Fruit fly (Drosophila melanogaster): ENCODE data around the gene CG14322.

Gene CG14322

DNA sequence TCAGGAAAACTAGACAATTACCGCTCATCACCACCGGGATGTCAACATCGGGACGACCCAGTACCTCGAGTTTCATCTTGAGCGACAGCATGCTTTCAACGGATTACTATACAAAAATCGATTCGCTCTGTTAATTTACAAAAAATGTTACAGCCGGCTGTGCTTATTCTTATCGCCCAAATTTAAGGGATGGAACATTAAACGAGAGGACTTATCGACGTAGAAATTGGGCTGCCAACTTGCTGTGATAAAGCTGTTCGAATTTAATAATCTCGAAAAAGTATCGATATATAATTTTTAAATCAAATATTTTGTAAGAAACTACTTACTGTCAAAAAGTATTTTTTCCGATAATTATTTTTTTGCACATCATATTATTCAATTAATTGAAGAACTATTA is 39.4 kb downstream of the CG14322 start, which contains the start of gene CG31249 (continued):
- TF ChIP-seq HLH4C (GFP tag; IDR thresholded peaks at IDR 0.05; ENCODE audit: partially characterized antibody) = peak; percentile 69
- no peak for TF ChIP-seq CG18619 (GFP tag; optimal IDR thresholded peaks at IDR 0.05)
- no peak for TF ChIP-seq Nf-YB (GFP tag; optimal IDR thresholded peaks at IDR 0.05)
- TF ChIP-seq gfzf (GFP tag; optimal IDR thresholded peaks at IDR 0.05) = peak; percentile 18
- no peak for TF ChIP-seq pros (GFP tag; optimal IDR thresholded peaks at IDR 0.05)
- TF ChIP-seq sna (GFP tag; IDR thresholded peaks at IDR 0.05; ENCODE audit: partially characterized antibody) = peak; percentile 74; the same call in 1 of the 2 replicates
- no peak for TF ChIP-seq nau (GFP tag; optimal IDR thresholded peaks at IDR 0.05)
- peak; percentile 21 for TF ChIP-seq zf30C (GFP tag; optimal IDR thresholded peaks at IDR 0.05)
- peak in 1 of 2 experiments; percentile 37 for TF ChIP-seq dpn (GFP tag; optimal IDR thresholded peaks at IDR 0.05)
- peak; percentile 86 for TF ChIP-seq Dll (GFP tag; IDR thresholded peaks at IDR 0.05; ENCODE audit: partially characterized antibody)
- TF ChIP-seq CG10959 (GFP tag; IDR thresholded peaks at IDR 0.05) = no peak
- no peak for TF ChIP-seq CG9876 (GFP tag; optimal IDR thresholded peaks at IDR 0.05)
- no peak for TF ChIP-seq CG7745 (tag; optimal IDR thresholded peaks at IDR 0.05)
- TF ChIP-seq lola (GFP tag; optimal IDR thresholded peaks at IDR 0.05) = peak in 1 of 3 experiments; percentile 9
- no peak for TF ChIP-seq D19B (GFP tag; optimal IDR thresholded peaks at IDR 0.05)
- peak; percentile 69 for TF ChIP-seq Sry-δ (GFP tag; optimal IDR thresholded peaks at IDR 0.05)
- no peak for TF ChIP-seq Poxn (GFP tag; IDR thresholded peaks at IDR 0.05)
- no peak for TF ChIP-seq CG4854 (GFP tag; optimal IDR thresholded peaks at IDR 0.05)
- peak; percentile 4 for TF ChIP-seq CG2712 (tag; optimal IDR thresholded peaks at IDR 0.05)
- TF ChIP-seq tap (tag; optimal IDR thresholded peaks at IDR 0.05) = no peak
- TF ChIP-seq CG12236 (GFP tag; optimal IDR thresholded peaks at IDR 0.05) = no peak
- no peak for TF ChIP-seq CG17361 (GFP tag; IDR thresholded peaks at IDR 0.05)
- peak; percentile 32; the same call in 1 of the 3 replicates for TF ChIP-seq vnd (GFP tag; IDR thresholded peaks at IDR 0.05; ENCODE audit: partially characterized antibody)
- peak; percentile 26 for TF ChIP-seq CoRest (tag; optimal IDR thresholded peaks at IDR 0.05)
- no peak for TF ChIP-seq Camta (GFP tag; optimal IDR thresholded peaks at IDR 0.05)
- no peak for TF ChIP-seq sc (optimal IDR thresholded peaks at IDR 0.05)
- TF ChIP-seq sc (GFP tag; optimal IDR thresholded peaks at IDR 0.05) = no peak
- TF ChIP-seq Nf-YA (GFP tag; IDR thresholded peaks at IDR 0.05) = no peak
- peak; percentile 27; the same call in 1 of the 3 replicates for TF ChIP-seq Dbx (GFP tag; IDR thresholded peaks at IDR 0.05)
- peak; percentile 83 for TF ChIP-seq CG34224 (GFP tag; IDR thresholded peaks at IDR 0.05; ENCODE audit: partially characterized antibody)
- peak; percentile 15 for TF ChIP-seq CG10267 (tag; optimal IDR thresholded peaks at IDR 0.05)
- TF ChIP-seq lilli (GFP tag; optimal IDR thresholded peaks at IDR 0.05) = peak; percentile 44
- TF ChIP-seq tup (GFP tag; optimal IDR thresholded peaks at IDR 0.05) = no peak
- TF ChIP-seq B-H2 (GFP tag; optimal IDR thresholded peaks at IDR 0.05) = peak; percentile 37
- TF ChIP-seq Dref (GFP tag; IDR thresholded peaks at IDR 0.05) = peak; percentile 77
- no peak; the same call in 2 of the 3 replicates for TF ChIP-seq CG34422 (GFP tag; IDR thresholded peaks at IDR 0.05)
- peak; percentile 76 for TF ChIP-seq MBD-R2 (GFP tag; IDR thresholded peaks at IDR 0.05)
- no peak for TF ChIP-seq sug (tag; optimal IDR thresholded peaks at IDR 0.05)
- no peak for TF ChIP-seq Six4 (GFP tag; optimal IDR thresholded peaks at IDR 0.05)
- TF ChIP-seq CG1602 (GFP tag; optimal IDR thresholded peaks at IDR 0.05) = no peak
- TF ChIP-seq CG7357 (GFP tag; IDR thresholded peaks at IDR 0.05) = no peak
- TF ChIP-seq CG2120 (GFP tag; optimal IDR thresholded peaks at IDR 0.05) = peak; percentile 54
- TF ChIP-seq ash1 (GFP tag; optimal IDR thresholded peaks at IDR 0.05) = no peak
- TF ChIP-seq CG12155 (GFP tag; optimal IDR thresholded peaks at IDR 0.05) = peak; percentile 4
- TF ChIP-seq vvl (GFP tag; IDR thresholded peaks at IDR 0.05) = peak; percentile 39; the same call in 1 of the 2 replicates
- peak; percentile 65 for TF ChIP-seq CG16813 (GFP tag; IDR thresholded peaks at IDR 0.05; ENCODE audit: partially characterized antibody)
- TF ChIP-seq Hr78 (GFP tag; optimal IDR thresholded peaks at IDR 0.05) = no peak
- peak; percentile 29; the same call in 1 of the 2 replicates for TF ChIP-seq Rfx (GFP tag; IDR thresholded peaks at IDR 0.05)
- peak; percentile 81 for TF ChIP-seq Scr (GFP tag; IDR thresholded peaks at IDR 0.05; ENCODE audit: partially characterized antibody)
- no peak for TF ChIP-seq CG43689 (GFP tag; IDR thresholded peaks at IDR 0.05)
